Worm (Caenorhabditis elegans) whole organism, L2 larva: ENCODE data around the gene srh-104.

Experiments
- C34F6.9 ChIP-seq: fragments of 150-350 bp; optimal IDR thresholded peaks from 2 replicates; lab custom pipeline; 2014; ENCODE audit warnings: missing biosample characterization, missing genetic modification characterization
- F13H6.1 ChIP-seq: sonication (generic microtip); optimal IDR thresholded peaks from 2 replicates; lab custom pipeline; 2016; ENCODE audit warnings: missing genetic modification characterization, missing compliant biosample characterization
- R02D3.7 ChIP-seq: fragments of 150-350 bp; optimal IDR thresholded peaks from 2 replicates; lab custom pipeline; 2014; ENCODE audit warnings: missing biosample characterization, missing genetic modification characterization
- Y55F3AM.14 ChIP-seq: fragments of 200-800 bp; sonication (Bioruptor generic); optimal IDR thresholded peaks from 2 replicates; lab custom pipeline; 2018; ENCODE audit warnings: mild to moderate bottlenecking, missing genetic modification characterization, missing compliant biosample characterization
- ZK546.5 ChIP-seq: sonication (generic microtip); optimal IDR thresholded peaks from 2 replicates; lab custom pipeline; 2017; ENCODE audit warnings: missing biosample characterization, missing genetic modification characterization
- alr-1 ChIP-seq: fragments of 150-350 bp; optimal IDR thresholded peaks from 2 replicates; lab custom pipeline; 2014; ENCODE audit warnings: missing biosample characterization, missing genetic modification characterization
- ama-1 ChIP-seq: fragments of 150-350 bp; optimal IDR thresholded peaks from 2 replicates; lab custom pipeline; 2018; ENCODE audit warnings: inconsistent platforms
- ceh-16 ChIP-seq: fragments of 150-350 bp; optimal IDR thresholded peaks from 2 replicates; lab custom pipeline; 2014; ENCODE audit warnings: missing biosample characterization, missing genetic modification characterization
- ceh-82 ChIP-seq: fragments of 150-350 bp; optimal IDR thresholded peaks from 2 replicates; lab custom pipeline; 2014; ENCODE audit warnings: missing biosample characterization, missing genetic modification characterization
- crh-2 ChIP-seq: sonication (generic microtip); optimal IDR thresholded peaks from 2 replicates; lab custom pipeline; 2017; ENCODE audit warnings: missing biosample characterization, missing genetic modification characterization
- dmd-4 ChIP-seq: sonication (generic microtip); optimal IDR thresholded peaks from 2 replicates; lab custom pipeline; 2017; ENCODE audit warnings: missing biosample characterization, missing genetic modification characterization
- elt-1 ChIP-seq: fragments of 150-350 bp; optimal IDR thresholded peaks from 2 replicates; lab custom pipeline; 2014; ENCODE audit warnings: missing biosample characterization, missing genetic modification characterization
- elt-3 ChIP-seq: sonication (generic microtip); optimal IDR thresholded peaks from 2 replicates; lab custom pipeline; 2017; ENCODE audit warnings: missing biosample characterization, missing genetic modification characterization
- fos-1 ChIP-seq: fragments of 150-350 bp; optimal IDR thresholded peaks from 2 replicates; lab custom pipeline; 2014; ENCODE audit warnings: missing biosample characterization, missing genetic modification characterization
- lin-11 ChIP-seq: fragments of 150-350 bp; sonication (generic microtip); optimal IDR thresholded peaks from 2 replicates; lab custom pipeline; 2014; ENCODE audit warnings: missing biosample characterization, missing genetic modification characterization, inconsistent platforms, mixed read lengths
- lin-13 ChIP-seq: fragments of 150-350 bp; optimal IDR thresholded peaks from 2 replicates; lab custom pipeline; 2014; ENCODE audit warnings: missing biosample characterization, missing genetic modification reagents, missing genetic modification characterization
- lin-39 ChIP-seq: fragments of 150-350 bp; optimal IDR thresholded peaks from 2 replicates; lab custom pipeline; 2014; ENCODE audit warnings: missing biosample characterization, missing genetic modification reagents, missing genetic modification characterization
- lsy-2 ChIP-seq, 2 experiments: fragments of 150-350 bp in 1 of 2; sonication (generic microtip) in 1 of 2; optimal IDR thresholded peaks; 2 replicates each; lab custom pipeline; 2014 to 2017; ENCODE audit warnings: missing biosample characterization in 2 of 2, missing genetic modification characterization in 2 of 2
- mab-5 ChIP-seq: fragments of 150-350 bp; optimal IDR thresholded peaks from 2 replicates; lab custom pipeline; 2014; ENCODE audit warnings: missing biosample characterization, missing genetic modification characterization
- mbf-1 ChIP-seq: sonication (generic microtip); optimal IDR thresholded peaks from 2 replicates; lab custom pipeline; 2017; ENCODE audit warnings: missing biosample characterization, missing genetic modification characterization
- mdl-1 ChIP-seq, 2 experiments: fragments of 150-350 bp in 1 of 2; sonication (generic microtip) in 1 of 2; optimal IDR thresholded peaks; 2 replicates each; lab custom pipeline; 2017; ENCODE audit warnings: missing biosample characterization in 2 of 2, missing genetic modification characterization in 2 of 2
- nhr-10 ChIP-seq: sonication (generic microtip); optimal IDR thresholded peaks from 2 replicates; lab custom pipeline; 2017; ENCODE audit warnings: missing biosample characterization, missing genetic modification characterization
- nhr-11 ChIP-seq: fragments of 150-350 bp; optimal IDR thresholded peaks from 2 replicates; lab custom pipeline; 2014; ENCODE audit warnings: missing biosample characterization, missing genetic modification characterization
- nhr-12 ChIP-seq: fragments of 150-350 bp; optimal IDR thresholded peaks from 2 replicates; lab custom pipeline; 2014; ENCODE audit warnings: missing biosample characterization, missing genetic modification characterization
- nhr-129 ChIP-seq: fragments of 150-350 bp; optimal IDR thresholded peaks from 2 replicates; lab custom pipeline; 2014; ENCODE audit warnings: missing biosample characterization, missing genetic modification characterization
- nhr-21 ChIP-seq: fragments of 150-350 bp; optimal IDR thresholded peaks from 2 replicates; lab custom pipeline; 2014; ENCODE audit warnings: missing biosample characterization, missing genetic modification characterization
- nhr-237 ChIP-seq: fragments of 150-350 bp; optimal IDR thresholded peaks from 2 replicates; lab custom pipeline; 2014; ENCODE audit warnings: missing biosample characterization, missing genetic modification characterization
- nhr-25 ChIP-seq: fragments of 150-350 bp; sonication (generic microtip); optimal IDR thresholded peaks from 3 replicates; lab custom pipeline; 2014; ENCODE audit warnings: missing biosample characterization, missing genetic modification characterization
- nhr-6 ChIP-seq: fragments of 150-350 bp; optimal IDR thresholded peaks from 2 replicates; lab custom pipeline; 2014; ENCODE audit warnings: missing biosample characterization, missing genetic modification characterization
- peb-1 ChIP-seq: fragments of 150-350 bp; optimal IDR thresholded peaks from 2 replicates; lab custom pipeline; 2014; ENCODE audit warnings: missing biosample characterization, missing genetic modification characterization
- sem-4 ChIP-seq: fragments of 150-350 bp; optimal IDR thresholded peaks from 2 replicates; lab custom pipeline; 2014; ENCODE audit warnings: missing biosample characterization, missing genetic modification reagents, missing genetic modification characterization
- skn-1 ChIP-seq: sonication (generic microtip); optimal IDR thresholded peaks from 2 replicates; lab custom pipeline; 2017; ENCODE audit warnings: missing biosample characterization, missing genetic modification characterization
- sma-3 ChIP-seq: sonication (generic microtip); optimal IDR thresholded peaks from 2 replicates; lab custom pipeline; 2016; ENCODE audit warnings: missing genetic modification reagents, missing genetic modification characterization, missing compliant biosample characterization
- unc-55 ChIP-seq: fragments of 150-350 bp; sonication (generic microtip); optimal IDR thresholded peaks from 3 replicates; lab custom pipeline; 2014; ENCODE audit warnings: missing biosample characterization, missing genetic modification reagents, missing genetic modification characterization
- unc-62 ChIP-seq: fragments of 150-350 bp; optimal IDR thresholded peaks from 2 replicates; lab custom pipeline; 2014; ENCODE audit warnings: missing biosample characterization, missing genetic modification reagents, missing genetic modification characterization
- zag-1 ChIP-seq: fragments of 150-350 bp; optimal IDR thresholded peaks from 2 replicates; lab custom pipeline; 2014; ENCODE audit warnings: missing biosample characterization, missing genetic modification characterization
- ztf-1 ChIP-seq: fragments of 200-800 bp; sonication (Bioruptor generic); conservative IDR thresholded peaks from 2 replicates; pipeline ENCODE4 v1.3.6; 2022; ENCODE audit warnings: missing genetic modification characterization, missing compliant biosample characterization
- ztf-11 ChIP-seq: sonication (generic microtip); optimal IDR thresholded peaks from 2 replicates; lab custom pipeline; 2017; ENCODE audit warnings: missing biosample characterization, missing genetic modification characterization
- ztf-4 ChIP-seq: fragments of 150-350 bp; optimal IDR thresholded peaks from 2 replicates; lab custom pipeline; 2014; ENCODE audit warnings: missing biosample characterization, missing genetic modification characterization

srh-104 gene

DNA sequence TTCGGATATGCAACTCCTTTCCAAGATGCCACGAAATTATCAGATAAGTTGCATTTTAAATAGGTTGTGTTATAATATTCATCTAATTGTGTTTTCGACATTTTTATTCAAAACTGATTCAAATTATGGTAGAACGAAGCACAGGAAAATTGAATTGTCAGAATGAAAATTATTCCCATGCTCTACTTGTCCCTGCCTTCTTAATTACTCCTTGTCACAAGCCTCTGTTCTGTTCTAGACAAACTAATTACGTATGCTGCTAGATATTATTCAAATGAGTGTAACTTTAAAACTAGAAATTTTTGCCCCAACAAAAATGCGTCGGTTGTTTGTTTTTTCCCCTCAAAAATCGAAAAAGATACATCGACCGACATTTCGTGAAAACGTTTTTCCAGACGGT, at the start of gene srh-104:
Gene srh-104, minus strand, starts transcription at position 101 of the 400 bp plus-strand sequence.
- no peak for TF ChIP-seq alr-1
- TF ChIP-seq unc-55 (GFP tag; lab: Kevin White, UChicago), result no peak
- no peak for TF ChIP-seq lsy-2 (tag; optimal IDR thresholded peaks at IDR 0.05; lab: Kevin White, UChicago)
- TF ChIP-seq dmd-4, result no peak
- no peak for TF ChIP-seq unc-62 (GFP tag; lab: Kevin White, UChicago)
- TF ChIP-seq nhr-11 (tag; lab: Kevin White, UChicago), result no peak
- TF ChIP-seq lin-11 (tag; lab: Kevin White, UChicago), result no peak
- no peak for TF ChIP-seq skn-1
- no peak for TF ChIP-seq nhr-10 (tag; lab: Kevin White, UChicago)
- TF ChIP-seq zag-1 (tag; lab: Kevin White, UChicago), result no peak
- no peak for TF ChIP-seq mab-5 (tag; lab: Kevin White, UChicago)
- TF ChIP-seq nhr-25, result no peak
- TF ChIP-seq elt-1 (tag; lab: Kevin White, UChicago), result no peak
- TF ChIP-seq lin-39, result no peak
- no peak for TF ChIP-seq sma-3
- no peak for TF ChIP-seq nhr-237 (tag; lab: Kevin White, UChicago)
- TF ChIP-seq peb-1 (tag; lab: Kevin White, UChicago), result no peak
- no peak for TF ChIP-seq mbf-1 (tag; lab: Kevin White, UChicago)

DNA sequence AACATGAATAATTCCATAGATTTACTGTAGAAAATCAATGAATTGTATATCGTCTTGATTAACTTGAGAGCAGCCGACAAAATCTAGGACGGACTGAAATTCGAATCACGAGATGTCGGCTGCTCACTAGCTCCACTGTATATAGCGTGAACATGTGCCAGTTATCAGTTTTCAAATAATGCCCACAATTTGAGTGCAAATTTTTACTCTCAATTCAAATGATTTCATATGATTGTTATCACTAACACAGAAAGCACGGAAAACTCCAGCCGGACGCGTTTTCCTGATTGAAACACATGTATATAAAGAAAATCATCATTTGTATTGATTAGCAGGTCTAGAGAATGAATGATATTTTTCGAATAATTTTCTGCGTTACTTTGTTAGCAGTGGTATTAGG, 48.4 kb upstream of the srh-104 start, which contains the start of gene oac-5:
Gene oac-5, plus strand, starts transcription at position 301 of the 400 bp plus-strand sequence.
- no peak for TF ChIP-seq nhr-12 (tag; lab: Kevin White, UChicago)
- no peak for TF ChIP-seq lin-13 (GFP tag; lab: Kevin White, UChicago)
- no peak for TF ChIP-seq C34F6.9 (tag; lab: Kevin White, UChicago)
- no peak for TF ChIP-seq elt-1 (tag; lab: Kevin White, UChicago)
- TF ChIP-seq dmd-4, result no peak
- TF ChIP-seq ceh-82, result no peak
- no peak for TF ChIP-seq ztf-1 (GFP tag; lab: Robert Waterston, UW)
- TF ChIP-seq zag-1 (tag; lab: Kevin White, UChicago), result no peak
- no peak for TF ChIP-seq unc-62 (GFP tag; lab: Kevin White, UChicago)
- no peak for TF ChIP-seq nhr-25
- no peak for TF ChIP-seq skn-1
- TF ChIP-seq F13H6.1 (tag; lab: Kevin White, UChicago), result no peak
- TF ChIP-seq, all 48 proteins: peak for 0

DNA sequence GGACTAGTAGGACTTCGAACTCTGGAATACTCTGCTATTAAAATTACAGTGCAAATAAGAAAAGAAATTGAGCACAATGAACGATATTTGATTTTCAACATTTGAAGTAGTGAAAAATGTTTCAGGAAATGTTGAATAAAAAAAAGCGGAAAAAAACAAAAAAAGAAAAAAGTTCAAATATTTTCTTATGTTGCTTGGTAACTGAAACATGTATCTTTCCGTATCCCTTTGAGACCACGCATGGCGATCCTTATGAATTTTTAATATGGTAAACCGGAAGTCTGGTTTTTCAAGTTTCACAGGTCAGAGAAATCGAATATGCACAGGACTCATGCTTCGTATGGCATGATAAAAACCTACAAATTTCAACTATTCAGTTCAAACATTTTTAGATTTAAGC, 43.6 kb upstream of the srh-104 start, which contains the start of gene F28G4.3:
Gene F28G4.3, minus strand, starts transcription at position 101 of the 400 bp plus-strand sequence.
- TF ChIP-seq unc-55 (GFP tag; lab: Kevin White, UChicago) (no peak), zag-1 (tag; lab: Kevin White, UChicago) (no peak), ceh-16 (no peak), mbf-1 (tag; lab: Kevin White, UChicago) (no peak), R02D3.7 (tag; lab: Kevin White, UChicago) (no peak), fos-1 (no peak), elt-1 (tag; lab: Kevin White, UChicago) (no peak), nhr-11 (tag; lab: Kevin White, UChicago) (no peak), sem-4 (no peak), F13H6.1 (tag; lab: Kevin White, UChicago) (no peak), dmd-4 (no peak), ama-1 (lab: Kevin White, UChicago) (no peak), crh-2 (tag; lab: Kevin White, UChicago) (no peak), elt-3 (no peak), ztf-4 (no peak), nhr-129 (tag; lab: Kevin White, UChicago) (no peak)

DNA sequence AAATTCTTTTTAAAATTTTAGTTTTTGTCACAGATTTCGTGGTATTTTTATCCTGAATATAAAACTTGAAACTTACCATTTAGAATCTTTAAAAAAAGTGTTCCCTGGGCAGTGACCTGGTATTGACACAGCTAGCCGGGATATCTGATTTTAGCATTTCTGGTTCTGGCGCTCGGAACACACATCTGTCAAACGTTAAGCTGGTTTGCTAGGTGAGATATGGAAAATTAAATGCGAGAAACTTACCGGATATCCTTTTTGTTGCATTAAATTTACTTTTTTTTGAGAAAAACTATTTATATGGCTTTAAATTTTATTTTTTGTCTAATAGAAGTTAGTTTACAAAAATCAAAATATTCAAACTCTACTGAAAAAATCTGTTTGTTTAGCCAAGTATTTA, 41.8 kb upstream of the srh-104 start, which contains the start of gene F28G4.4:
Gene F28G4.4, minus strand, starts transcription at position 101 of the 400 bp plus-strand sequence.
- TF ChIP-seq nhr-6 (tag; lab: Kevin White, UChicago) (no peak), nhr-129 (tag; lab: Kevin White, UChicago) (no peak), R02D3.7 (tag; lab: Kevin White, UChicago) (no peak), ZK546.5 (tag; lab: Kevin White, UChicago) (no peak), mbf-1 (tag; lab: Kevin White, UChicago) (no peak), C34F6.9 (tag; lab: Kevin White, UChicago) (no peak), ceh-16 (no peak), nhr-237 (tag; lab: Kevin White, UChicago) (no peak), lsy-2 (tag; optimal IDR thresholded peaks at IDR 0.05; lab: Kevin White, UChicago) (no peak), nhr-21 (tag; lab: Kevin White, UChicago) (no peak), mdl-1 (tag; optimal IDR thresholded peaks at IDR 0.05; lab: Kevin White, UChicago) (no peak), ztf-11 (tag; lab: Kevin White, UChicago) (no peak), ztf-1 (GFP tag; lab: Robert Waterston, UW) (no peak), mab-5 (tag; lab: Kevin White, UChicago) (no peak), Y55F3AM.14 (GFP tag; lab: Kevin White, UChicago) (no peak)
